Fruit fly (Drosophila melanogaster): ENCODE results near the gene Tak1.

Gene Tak1

dm6 chrX:20511382-20511853, 13.3 kb downstream of the Tak1 start, which contains the start of gene CG1812 (continued):
- TF ChIP-seq fd3F (GFP tag; optimal IDR thresholded peaks at IDR 0.05) (no peak), gsb-n (tag; optimal IDR thresholded peaks at IDR 0.05) (no peak), CG31388 (GFP tag; optimal IDR thresholded peaks at IDR 0.05) (no peak), CG1792 (GFP tag; optimal IDR thresholded peaks at IDR 0.05) (no peak), Atf-2 (GFP tag; optimal IDR thresholded peaks at IDR 0.05) (no peak), Sox102F (GFP tag; optimal IDR thresholded peaks at IDR 0.05) (peak; percentile 37), Hmx (GFP tag; optimal IDR thresholded peaks at IDR 0.05) (no peak), CG10462 (GFP tag; optimal IDR thresholded peaks at IDR 0.05) (no peak), CG14965 (GFP tag; optimal IDR thresholded peaks at IDR 0.05; ENCODE audit: borderline replicate concordance) (no peak), CG16815 (GFP tag; optimal IDR thresholded peaks at IDR 0.05) (no peak), grau (tag; optimal IDR thresholded peaks at IDR 0.05) (peak; percentile 46), CG4820 (GFP tag; optimal IDR thresholded peaks at IDR 0.05) (no peak), CG12942 (GFP tag; optimal IDR thresholded peaks at IDR 0.05) (no peak), CG8290 (GFP tag; optimal IDR thresholded peaks at IDR 0.05) (no peak), CG8290 (tag; optimal IDR thresholded peaks at IDR 0.05) (peak in 1 of 2 experiments; percentile 66), gce (GFP tag; IDR thresholded peaks at IDR 0.05) (no peak), CG1024 (GFP tag; IDR thresholded peaks at IDR 0.05) (0 out of 2 replicates have a peak, but pooled peaks have one; percentile 15), tio (GFP tag; optimal IDR thresholded peaks at IDR 0.05) (no peak), Meics (GFP tag; optimal IDR thresholded peaks at IDR 0.05) (peak; percentile 27), Dip2 (GFP tag; IDR thresholded peaks at IDR 0.05) (no peak), Deaf1 (tag; optimal IDR thresholded peaks at IDR 0.05) (no peak), unpg (GFP tag; optimal IDR thresholded peaks at IDR 0.05) (peak; percentile 53), Mad (GFP tag; optimal IDR thresholded peaks at IDR 0.05) (peak; percentile 41), CG3065 (GFP tag; optimal IDR thresholded peaks at IDR 0.05) (no peak), CG8944 (GFP tag; optimal IDR thresholded peaks at IDR 0.05) (peak; percentile 26), pb (GFP tag; optimal IDR thresholded peaks at IDR 0.05) (no peak), CG12659 (GFP tag; optimal IDR thresholded peaks at IDR 0.05) (peak; percentile 30), Awh (GFP tag; IDR thresholded peaks at IDR 0.05) (peak; percentile 45; the same call in 1 of the 2 replicates), Opbp (GFP tag; IDR thresholded peaks at IDR 0.05; ENCODE audit: partially characterized antibody) (no peak), Sin3A (optimal IDR thresholded peaks at IDR 0.05) (no peak), CG30020 (tag; optimal IDR thresholded peaks at IDR 0.05) (no peak), peb (GFP tag; IDR thresholded peaks at IDR 0.05) (peak; percentile 46; the same call in 1 of the 2 replicates), rib (GFP tag; IDR thresholded peaks at IDR 0.05) (no peak), corto (GFP tag; optimal IDR thresholded peaks at IDR 0.05) (no peak), org-1 (GFP tag; optimal IDR thresholded peaks at IDR 0.05) (peak; percentile 8), Dp (GFP tag; optimal IDR thresholded peaks at IDR 0.05) (peak; percentile 36), sd (tag; optimal IDR thresholded peaks at IDR 0.05) (peak; percentile 96), CG34376 (GFP tag; optimal IDR thresholded peaks at IDR 0.05) (peak; percentile 36), dmrt99B (tag; optimal IDR thresholded peaks at IDR 0.05) (peak; percentile 32), CG9609 (GFP tag; optimal IDR thresholded peaks at IDR 0.05) (no peak), CG18619 (GFP tag; optimal IDR thresholded peaks at IDR 0.05) (peak; percentile 1), nau (GFP tag; optimal IDR thresholded peaks at IDR 0.05) (peak; percentile 20), ftz-f1 (GFP tag; optimal IDR thresholded peaks at IDR 0.05) (peak; percentile 88), B-H2 (GFP tag; optimal IDR thresholded peaks at IDR 0.05) (no peak), bab2 (GFP tag; optimal IDR thresholded peaks at IDR 0.05) (peak; percentile 29), CG7745 (tag; optimal IDR thresholded peaks at IDR 0.05) (no peak), Hey (tag; optimal IDR thresholded peaks at IDR 0.05) (no peak), YL-1 (GFP tag; optimal IDR thresholded peaks at IDR 0.05) (no peak), mam (GFP tag; optimal IDR thresholded peaks at IDR 0.05) (peak; percentile 46), CG7963 (GFP tag; IDR thresholded peaks at IDR 0.05; ENCODE audit: partially characterized antibody) (no peak), Taf1 (GFP tag; IDR thresholded peaks at IDR 0.05) (no peak), Optix (GFP tag; IDR thresholded peaks at IDR 0.05) (peak; percentile 15; the same call in 1 of the 3 replicates)
